Fruit fly (Drosophila melanogaster) whole organism, prepupa: Measurements from ENCODE around the gene drongo.

ENCODE experiments used
- CG10669 ChIP-seq: fragments of 200-800 bp; sonication (Bioruptor generic); optimal IDR thresholded peaks from 3 replicates; lab custom pipeline; 2018; ENCODE audit warnings: missing biosample characterization, mild to moderate bottlenecking, missing genetic modification characterization, moderate library complexity
- CG32006 ChIP-seq: fragments of 200-800 bp; sonication (Bioruptor generic); optimal IDR thresholded peaks from 3 replicates; lab custom pipeline; 2017; ENCODE audit warnings: missing biosample characterization, mild to moderate bottlenecking, missing genetic modification characterization
- CG6808 ChIP-seq: fragments of 200-800 bp; sonication (Bioruptor generic); optimal IDR thresholded peaks from 3 replicates; lab custom pipeline; 2017; ENCODE audit warnings: missing biosample characterization, missing genetic modification characterization, mild to moderate bottlenecking, moderate library complexity, missing genetic modification reagents
- CG6854 ChIP-seq: fragments of 200-800 bp; sonication (Bioruptor generic); optimal IDR thresholded peaks from 2 replicates; lab custom pipeline; 2017; ENCODE audit warnings: missing biosample characterization, mild to moderate bottlenecking, missing genetic modification characterization
- CG8319 ChIP-seq: fragments of 200-800 bp; sonication (Bioruptor generic); optimal IDR thresholded peaks from 3 replicates; lab custom pipeline; 2016; ENCODE audit warnings: missing biosample characterization, missing genetic modification characterization
- net ChIP-seq: fragments of 200-800 bp; sonication (Bioruptor generic); optimal IDR thresholded peaks from 3 replicates; lab custom pipeline; 2016; ENCODE audit warnings: missing biosample characterization, missing genetic modification characterization

DNA sequence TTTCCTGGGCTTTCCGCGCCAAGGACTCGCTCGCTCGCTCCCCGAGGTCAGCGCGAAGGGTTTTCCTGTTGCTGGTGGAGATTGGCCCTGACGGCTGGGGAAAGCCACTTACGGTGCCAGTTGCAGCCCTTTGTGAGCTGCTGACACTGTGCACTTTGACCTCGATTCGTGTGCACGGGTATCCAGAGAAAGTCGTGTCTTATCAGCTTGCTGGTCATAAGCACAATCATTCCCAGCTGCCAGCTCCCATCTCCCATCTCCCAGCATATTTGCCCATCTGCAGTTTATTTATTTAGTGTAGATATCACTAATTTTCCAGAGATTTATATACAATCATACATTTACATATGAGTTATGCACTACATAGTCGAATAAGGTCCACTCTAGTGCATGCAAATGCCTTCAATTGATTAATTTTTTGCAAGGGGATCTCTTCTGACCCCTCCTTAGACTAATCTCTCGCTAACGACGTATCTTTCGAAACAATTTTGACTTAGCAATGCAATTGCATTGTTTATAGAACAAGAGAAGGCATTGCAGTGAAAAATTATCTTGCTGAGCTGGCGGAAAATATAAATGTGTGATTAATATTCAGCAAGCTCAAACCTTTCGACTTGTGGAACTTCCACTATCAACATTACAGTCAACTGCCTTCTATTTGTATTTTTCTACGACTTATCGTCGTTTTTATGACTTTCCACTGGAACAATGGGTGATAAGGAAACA, 28.7 kb downstream of the drongo start:
- TF ChIP-seq CG8319 (GFP tag; lab: Kevin White, UChicago) (no peak), CG32006 (GFP tag; lab: Kevin White, UChicago) (no peak), net (GFP tag; lab: Kevin White, UChicago) (no peak), CG6854 (GFP tag; lab: Kevin White, UChicago) (no peak), CG6808 (GFP tag; lab: Kevin White, UChicago) (no peak), CG10669 (GFP tag; lab: Kevin White, UChicago) (no peak)
